Fruit fly (Drosophila melanogaster) whole organism, pupa: ENCODE data around the gene Cbp20.

Source experiments
- CG10348 ChIP-seq: fragments of 200-800 bp; sonication (Bioruptor generic); IDR thresholded peaks from 2 replicates; pipeline ENCODE4 v1.3.6; 2022; ENCODE audit warnings: missing biosample characterization, missing genetic modification characterization
- CG12605 ChIP-seq: fragments of 200-800 bp; sonication (Bioruptor generic); IDR thresholded peaks from 2 replicates; pipeline ENCODE4 v1.3.6; 2022; ENCODE audit warnings: missing biosample characterization, missing genetic modification characterization
- CG13204 ChIP-seq: fragments of 200-800 bp; sonication (Bioruptor generic); optimal IDR thresholded peaks from 2 replicates; lab custom pipeline; 2018; ENCODE audit warnings: missing biosample characterization, mild to moderate bottlenecking, missing genetic modification characterization, moderate library complexity
- CG14655 ChIP-seq: fragments of 200-800 bp; sonication (Bioruptor generic); optimal IDR thresholded peaks from 3 replicates; lab custom pipeline; 2017; ENCODE audit warnings: mild to moderate bottlenecking, missing biosample characterization, missing genetic modification reagents, missing genetic modification characterization
- CG15710 ChIP-seq: fragments of 200-800 bp; sonication (Bioruptor generic); optimal IDR thresholded peaks from 2 replicates; lab custom pipeline; 2018; ENCODE audit warnings: missing biosample characterization, mild to moderate bottlenecking, missing genetic modification characterization, moderate library complexity
- CG17806 ChIP-seq: fragments of 200-800 bp; sonication (Bioruptor generic); optimal IDR thresholded peaks from 2 replicates; lab custom pipeline; 2018; ENCODE audit warnings: missing biosample characterization, mild to moderate bottlenecking, missing genetic modification characterization, moderate library complexity
- CG32121 ChIP-seq: fragments of 200-800 bp; sonication (Bioruptor generic); IDR thresholded peaks from 2 replicates; pipeline ENCODE4 v1.3.6; 2022; ENCODE audit warnings: missing biosample characterization, missing genetic modification characterization
- CG34367 ChIP-seq: fragments of 200-800 bp; sonication (Bioruptor generic); optimal IDR thresholded peaks from 2 replicates; lab custom pipeline; 2018; ENCODE audit warnings: missing biosample characterization, mild to moderate bottlenecking, missing genetic modification characterization
- CG4496 ChIP-seq: fragments of 200-800 bp; sonication (Bioruptor generic); IDR thresholded peaks from 3 replicates; pipeline ENCODE4 v1.3.6; 2022; ENCODE audit warnings: missing biosample characterization, missing genetic modification characterization
- CG8159 ChIP-seq: fragments of 200-800 bp; sonication (Bioruptor generic); optimal IDR thresholded peaks from 3 replicates; lab custom pipeline; 2018; ENCODE audit warnings: missing biosample characterization, mild to moderate bottlenecking, missing genetic modification characterization, moderate library complexity
- CG8301 ChIP-seq: fragments of 200-800 bp; sonication (Bioruptor generic); optimal IDR thresholded peaks from 2 replicates; lab custom pipeline; 2018; ENCODE audit warnings: missing biosample characterization, mild to moderate bottlenecking, missing genetic modification characterization
- CG9948 ChIP-seq: fragments of 200-800 bp; sonication (Bioruptor generic); optimal IDR thresholded peaks from 2 replicates; lab custom pipeline; 2018; ENCODE audit warnings: missing biosample characterization, mild to moderate bottlenecking, missing genetic modification characterization, moderate library complexity
- D1 ChIP-seq: fragments of 200-800 bp; sonication (Bioruptor generic); optimal IDR thresholded peaks from 2 replicates; lab custom pipeline; 2018; ENCODE audit warnings: missing biosample characterization, mild to moderate bottlenecking, missing genetic modification characterization, moderate library complexity
- EcR ChIP-seq: fragments of 200-800 bp; sonication (Bioruptor generic); optimal IDR thresholded peaks from 3 replicates; lab custom pipeline; 2019; ENCODE audit warnings: missing biosample characterization, missing genetic modification characterization, mild to moderate bottlenecking, moderate library complexity, missing genetic modification reagents
- Ets98B ChIP-seq: fragments of 200-800 bp; sonication (Bioruptor generic); IDR thresholded peaks from 2 replicates; pipeline ENCODE4 v1.3.6; 2022; ENCODE audit warnings: missing biosample characterization, missing genetic modification characterization
- Pif1A ChIP-seq: fragments of 200-800 bp; sonication (Bioruptor generic); optimal IDR thresholded peaks from 3 replicates; lab custom pipeline; 2016; ENCODE audit warnings: missing biosample characterization, missing genetic modification characterization
- Pif1B ChIP-seq: fragments of 200-800 bp; sonication (Bioruptor generic); optimal IDR thresholded peaks from 3 replicates; lab custom pipeline; 2016; ENCODE audit warnings: missing biosample characterization, missing genetic modification characterization
- Snoo ChIP-seq: fragments of 200-800 bp; sonication (Bioruptor generic); optimal IDR thresholded peaks from 3 replicates; lab custom pipeline; 2017; ENCODE audit warnings: missing biosample characterization, mild to moderate bottlenecking, missing genetic modification characterization, inconsistent platforms
- fd96Ca ChIP-seq: fragments of 200-800 bp; sonication (Bioruptor generic); IDR thresholded peaks from 3 replicates; pipeline ENCODE4 v1.3.6; 2022; ENCODE audit warnings: missing biosample characterization, missing genetic modification characterization
- gl ChIP-seq: fragments of 200-800 bp; sonication (Bioruptor generic); optimal IDR thresholded peaks from 2 replicates; lab custom pipeline; 2018; ENCODE audit warnings: missing biosample characterization, mild to moderate bottlenecking, missing genetic modification characterization
- rn ChIP-seq: fragments of 200-800 bp; sonication (Bioruptor generic); IDR thresholded peaks from 2 replicates; pipeline ENCODE4 v1.3.6; 2022; ENCODE audit warnings: missing biosample characterization, missing genetic modification characterization

Gene Cbp20

DNA sequence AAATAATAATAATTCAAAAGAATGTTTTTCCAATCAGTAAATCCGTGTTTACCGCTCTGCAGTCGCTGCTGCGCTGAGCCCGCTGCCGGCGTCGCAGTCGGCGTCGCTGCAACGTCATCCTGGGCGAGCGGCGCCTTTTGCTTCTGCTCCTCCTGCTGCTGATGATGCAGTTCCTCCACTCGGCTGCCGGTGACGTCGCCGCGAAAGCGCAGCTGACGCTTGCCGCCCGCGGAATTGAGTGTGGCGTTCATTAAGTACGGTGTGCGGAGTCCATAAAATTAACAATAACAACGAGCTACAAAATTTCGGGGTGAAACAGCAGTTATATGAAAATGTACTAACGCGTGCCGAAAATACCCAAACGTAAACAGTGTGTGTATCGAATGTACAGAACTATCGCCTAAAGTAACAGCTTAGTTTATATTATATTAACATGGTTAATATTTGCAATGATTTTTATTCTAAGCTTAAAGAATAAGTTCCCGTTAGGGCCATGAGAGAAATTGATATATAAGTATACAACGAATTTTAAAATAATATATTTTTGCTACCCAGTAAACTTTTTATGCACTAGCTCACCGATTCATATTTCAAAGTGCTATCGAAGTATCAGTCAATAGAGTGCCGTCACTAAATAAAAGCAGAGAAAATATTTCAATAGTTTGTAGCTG is at the start of gene Cbp20, which contains the start of gene CG7218:
Gene Cbp20, plus strand, starts transcription at position 610 of the 671 bp plus-strand sequence.
Gene CG7218, minus strand, starts transcription at position 346 of the 671 bp plus-strand sequence.
- TF ChIP-seq Pif1A (GFP tag; lab: Kevin White, UChicago) (peak; percentile 53), CG17806 (peak; percentile 25), CG12605 (GFP tag; lab: Robert Waterston, UW) (no peak), CG4496 (GFP tag; lab: Robert Waterston, UW) (peak; percentile 75), Snoo (tag; lab: Kevin White, UChicago) (peak; percentile 46), fd96Ca (GFP tag; lab: Robert Waterston, UW) (no peak), Ets98B (GFP tag; lab: Robert Waterston, UW) (peak; percentile 68), EcR (GFP tag; lab: Kevin White, UChicago) (peak; percentile 0), D1 (no peak), CG32121 (peak; percentile 33; the same call in 1 of the 2 replicates), CG8301 (tag; lab: Kevin White, UChicago) (no peak), CG8159 (tag; lab: Kevin White, UChicago) (peak; percentile 59), CG14655 (GFP tag; lab: Kevin White, UChicago) (no peak), CG10348 (no peak), CG34367 (tag; lab: Kevin White, UChicago) (no peak), gl (tag; lab: Kevin White, UChicago) (no peak), CG9948 (tag; lab: Kevin White, UChicago) (peak; percentile 7), CG13204 (GFP tag; lab: Kevin White, UChicago) (no peak), Pif1B (GFP tag; lab: Kevin White, UChicago) (peak; percentile 47), rn (GFP tag; lab: Robert Waterston, UW) (peak; percentile 59), CG15710 (tag; lab: Kevin White, UChicago) (peak; percentile 51)

DNA sequence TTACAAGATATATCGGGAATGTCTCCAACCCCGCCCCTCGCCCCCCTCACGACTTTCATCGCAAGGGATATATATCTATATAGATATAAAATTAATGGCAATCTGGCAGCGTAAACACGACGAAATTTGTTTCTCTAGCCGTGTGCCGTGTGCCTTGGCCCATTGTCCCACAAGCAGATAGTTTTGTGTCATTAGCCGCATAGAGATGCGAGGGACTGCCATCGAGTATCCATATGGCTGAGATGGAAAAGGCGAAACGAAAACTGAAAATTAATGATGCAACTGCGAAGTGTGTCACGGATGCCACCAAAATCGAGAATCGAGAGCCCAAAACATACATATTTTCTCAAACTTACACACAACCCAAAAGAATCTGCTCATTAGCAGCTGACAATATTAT is 49.6 kb upstream of the Cbp20 start:
- TF ChIP-seq D1 = no peak

DNA sequence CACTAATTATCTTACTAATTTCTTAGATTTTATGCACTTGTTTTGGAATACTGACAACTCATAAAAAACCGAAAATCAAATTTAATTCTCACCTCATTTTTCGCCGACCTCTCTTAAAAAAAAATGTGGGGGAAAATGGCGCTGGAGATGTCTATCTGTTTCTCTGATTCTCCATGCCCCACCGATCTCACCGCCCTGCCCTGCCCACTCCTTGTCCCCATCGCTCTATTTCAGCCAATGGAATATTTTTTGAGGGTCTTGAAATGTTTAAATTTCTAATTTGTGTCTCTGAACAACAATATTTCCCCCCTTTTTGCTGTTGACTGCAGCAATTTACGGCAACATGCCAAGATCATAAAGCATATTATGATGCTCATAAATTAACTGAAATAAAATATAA is 46.9 kb upstream of the Cbp20 start:
- TF ChIP-seq Pif1B (GFP tag; lab: Kevin White, UChicago) (no peak), CG13204 (GFP tag; lab: Kevin White, UChicago) (no peak), Snoo (tag; lab: Kevin White, UChicago) (no peak), rn (GFP tag; lab: Robert Waterston, UW) (no peak), CG8301 (tag; lab: Kevin White, UChicago) (no peak), CG17806 (no peak), CG8159 (tag; lab: Kevin White, UChicago) (no peak), CG32121 (no peak)
- TF ChIP-seq, all 21 proteins: peak for 0

DNA sequence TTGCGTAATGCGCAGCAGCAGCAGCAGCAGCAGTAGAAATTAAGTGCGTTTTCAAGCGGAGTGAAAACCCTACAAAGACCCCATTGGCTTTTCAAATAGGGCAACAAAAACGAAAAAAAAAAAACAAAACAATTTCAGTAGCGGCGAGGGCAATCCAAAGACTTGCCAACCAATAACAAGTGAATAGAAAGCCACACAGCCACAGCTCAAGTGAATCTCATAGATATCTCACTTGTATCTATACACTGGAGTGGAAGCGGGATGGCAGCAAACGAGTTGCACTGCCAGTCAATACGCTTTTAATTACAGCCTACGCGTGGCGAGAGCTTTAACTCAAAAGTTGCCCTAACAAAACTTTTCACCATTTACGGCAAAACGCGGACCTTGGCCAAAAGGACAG is 46.2 kb upstream of the Cbp20 start:
- no peak for TF ChIP-seq CG34367 (tag; lab: Kevin White, UChicago)

DNA sequence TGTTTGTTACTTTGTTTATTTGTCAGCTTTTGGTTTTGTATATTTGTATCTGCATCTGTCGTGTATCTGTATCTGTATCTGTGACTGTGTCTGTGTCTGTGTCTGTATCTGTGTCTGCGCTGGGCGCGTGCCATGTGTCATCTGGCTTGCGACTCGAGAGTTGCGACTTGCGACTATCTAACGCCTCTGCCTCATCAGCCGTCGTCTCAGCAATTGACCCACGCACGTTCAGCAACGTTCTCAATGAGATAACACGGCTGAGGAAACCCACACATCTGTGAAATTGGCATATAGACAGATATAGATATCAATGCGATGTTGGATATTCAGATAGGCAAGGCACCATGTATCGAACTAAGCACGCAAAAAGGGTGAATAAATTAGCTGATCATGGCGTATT is 45.8 kb upstream of the Cbp20 start:
- TF ChIP-seq CG9948 (tag; lab: Kevin White, UChicago) (no peak), Snoo (tag; lab: Kevin White, UChicago) (no peak), Pif1B (GFP tag; lab: Kevin White, UChicago) (no peak), CG12605 (GFP tag; lab: Robert Waterston, UW) (no peak), CG17806 (no peak), CG8159 (tag; lab: Kevin White, UChicago) (no peak), D1 (no peak), CG4496 (GFP tag; lab: Robert Waterston, UW) (no peak), CG15710 (tag; lab: Kevin White, UChicago) (no peak), CG13204 (GFP tag; lab: Kevin White, UChicago) (no peak), CG10348 (no peak), Pif1A (GFP tag; lab: Kevin White, UChicago) (no peak), Ets98B (GFP tag; lab: Robert Waterston, UW) (no peak)

DNA sequence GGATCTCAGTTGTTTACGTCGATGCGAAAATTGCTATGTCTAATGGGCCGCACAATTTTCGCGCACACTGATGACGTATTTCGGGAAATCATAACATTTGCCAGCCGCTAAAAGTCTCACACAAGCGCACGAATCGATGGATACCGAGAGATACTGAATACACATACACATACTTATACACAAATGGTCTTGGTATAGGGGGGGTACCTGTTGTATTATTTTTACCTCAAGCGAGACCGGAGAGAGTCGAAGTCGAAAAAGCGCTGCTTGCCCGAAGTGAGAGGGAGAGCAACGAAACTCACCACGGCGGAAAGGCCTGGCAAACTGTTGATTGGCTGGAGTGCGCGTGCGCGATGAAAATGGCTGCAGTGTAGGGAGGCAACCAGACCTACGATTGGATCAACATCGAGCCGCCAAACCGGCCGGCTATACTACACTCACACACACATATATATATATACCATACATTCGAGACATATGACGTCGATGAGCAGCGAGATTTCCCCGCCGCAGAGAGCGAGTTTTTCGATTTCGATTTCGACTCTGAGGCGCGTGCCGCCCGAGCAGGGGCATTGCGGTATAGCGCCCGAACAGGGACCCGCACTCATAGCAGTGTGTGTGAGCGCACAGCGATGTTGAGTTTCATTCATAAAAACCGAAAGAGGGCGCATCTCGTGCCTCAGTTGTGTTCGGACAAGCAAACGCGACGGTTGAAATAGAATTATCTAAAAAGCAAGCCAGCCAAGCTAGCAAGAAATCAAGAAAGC is 42.9 kb upstream of the Cbp20 start:
- TF ChIP-seq CG10348 = no peak
- TF ChIP-seq rn (GFP tag; lab: Robert Waterston, UW) = no peak
- TF ChIP-seq CG17806 = no peak
- TF ChIP-seq EcR (GFP tag; lab: Kevin White, UChicago) = peak; percentile 26
- 0 out of 3 replicates have a peak, but pooled peaks have one; percentile 41 for TF ChIP-seq fd96Ca (GFP tag; lab: Robert Waterston, UW)
- peak; percentile 40; the same call in 1 of the 2 replicates for TF ChIP-seq CG32121
- no peak for TF ChIP-seq CG14655 (GFP tag; lab: Kevin White, UChicago)
- TF ChIP-seq Ets98B (GFP tag; lab: Robert Waterston, UW) = no peak
- TF ChIP-seq CG13204 (GFP tag; lab: Kevin White, UChicago) = peak; percentile 89
- TF ChIP-seq Pif1A (GFP tag; lab: Kevin White, UChicago) = peak; percentile 5
- no peak for TF ChIP-seq Snoo (tag; lab: Kevin White, UChicago)
- TF ChIP-seq CG15710 (tag; lab: Kevin White, UChicago) = no peak
- TF ChIP-seq gl (tag; lab: Kevin White, UChicago) = no peak
- peak; percentile 38 for TF ChIP-seq CG12605 (GFP tag; lab: Robert Waterston, UW)
- no peak for TF ChIP-seq D1
- 0 out of 3 replicates have a peak, but pooled peaks have one; percentile 18 for TF ChIP-seq CG4496 (GFP tag; lab: Robert Waterston, UW)
- TF ChIP-seq, all 21 proteins: peak for 7
